Worm (Caenorhabditis elegans): ENCODE results near the gene K04A8.19.

Gene K04A8.19

DNA sequence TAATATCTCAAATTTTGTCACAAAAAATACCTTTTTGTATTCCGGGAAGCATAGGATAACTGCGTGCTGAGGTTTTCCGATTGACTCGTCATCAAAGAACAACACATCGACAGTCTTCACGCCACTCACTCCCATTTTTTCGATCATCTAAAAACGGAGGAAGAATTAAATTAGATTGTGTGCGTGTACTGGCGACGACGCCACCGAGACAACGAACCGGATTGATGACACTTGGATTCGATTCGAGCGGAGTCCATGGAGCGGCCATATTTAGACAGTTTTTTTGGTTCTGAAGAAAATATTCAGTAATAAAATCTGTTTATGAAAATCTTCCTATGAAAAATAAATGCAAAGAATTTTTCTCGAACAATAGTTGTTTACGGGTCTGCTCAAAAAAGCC lies 43.1 kb downstream of the K04A8.19 start, which contains the start of gene ubh-1:
TSS of gene ubh-1 (minus strand) at position 289 of the 400 bp plus-strand sequence.
- TF ChIP-seq zip-11 (GFP tag; IDR thresholded peaks at IDR 0.05) (no peak), spr-1 (tag; optimal IDR thresholded peaks at IDR 0.05) (no peak), mes-2 (tag; optimal IDR thresholded peaks at IDR 0.05; ENCODE audit: poor library complexity, severe bottlenecking) (peak; percentile 25), T26A8.4 (GFP tag; IDR thresholded peaks at IDR 0.05) (peak; percentile 46), mxl-2 (GFP tag; conservative IDR thresholded peaks at IDR 0.05) (no peak), hif-1 (tag; optimal IDR thresholded peaks at IDR 0.05) (no peak), D1046.2 (GFP tag; IDR thresholded peaks at IDR 0.05) (no peak), lin-39 (tag; optimal IDR thresholded peaks at IDR 0.05) (no peak), vab-7 (GFP tag; IDR thresholded peaks at IDR 0.05) (no peak), unc-62 (GFP tag; optimal IDR thresholded peaks at IDR 0.05 in 1 of 2) (peak in 1 of 2 experiments; percentile 96), unc-62 (tag; optimal IDR thresholded peaks at IDR 0.05) (no peak)

DNA sequence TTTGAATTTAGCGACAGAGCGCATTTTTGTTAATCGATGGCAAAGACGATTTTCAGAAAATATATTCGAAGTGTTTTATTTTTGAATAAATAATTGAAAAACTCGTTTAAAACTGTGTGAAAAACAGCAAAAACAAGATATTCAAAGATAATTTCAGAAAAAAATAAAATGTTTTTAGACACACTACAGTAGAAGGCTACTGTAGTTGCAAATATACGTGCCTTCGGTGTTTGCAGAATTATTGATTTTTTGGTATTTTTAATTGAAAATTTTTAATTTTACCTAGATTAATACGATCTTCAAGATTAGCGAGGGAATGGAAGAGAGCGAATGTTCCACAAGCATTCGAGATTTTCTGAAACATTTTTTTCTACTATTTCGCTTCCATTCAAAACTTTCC lies 43.6 kb downstream of the K04A8.19 start:
- TF ChIP-seq lsy-2 (tag; optimal IDR thresholded peaks at IDR 0.05) (peak in 1 of 2 experiments; percentile 44), mxl-3 (GFP tag; optimal IDR thresholded peaks at IDR 0.05) (no peak)

DNA sequence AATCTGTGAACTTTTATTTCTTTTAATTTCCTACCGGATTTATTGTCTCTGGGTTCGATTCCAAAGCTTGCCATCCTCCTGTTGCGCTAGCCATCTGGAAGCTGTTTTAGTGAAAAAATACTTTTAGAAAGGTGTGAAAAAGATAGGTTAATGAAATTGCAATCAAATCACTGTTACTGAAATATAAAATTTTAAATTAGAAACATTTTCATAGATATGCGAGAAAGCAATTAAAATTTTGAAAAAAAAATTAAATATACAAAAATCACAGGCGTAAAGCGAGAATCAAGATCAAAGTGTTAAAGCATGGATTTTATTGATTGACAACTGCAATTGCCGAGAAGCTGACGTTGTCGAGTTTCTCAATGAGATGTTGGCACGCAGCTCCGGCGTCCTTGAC lies 44.5 kb downstream of the K04A8.19 start, which contains the start of gene ubh-2:
TSS of gene ubh-2 (minus strand) at position 101 of the 400 bp plus-strand sequence.
- TF ChIP-seq tag-97 (GFP tag; IDR thresholded peaks at IDR 0.05) (no peak), set-16 (GFP tag; IDR thresholded peaks at IDR 0.05) (no peak), F37D6.2 (tag; optimal IDR thresholded peaks at IDR 0.05) (no peak), dmd-9 (GFP tag; IDR thresholded peaks at IDR 0.05) (no peak), zfp-2 (tag; optimal IDR thresholded peaks at IDR 0.05) (no peak), Y105C5A.15 (GFP tag; IDR thresholded peaks at IDR 0.05) (no peak), mep-1 (tag; optimal IDR thresholded peaks at IDR 0.05) (no peak), nhr-76 (tag; optimal IDR thresholded peaks at IDR 0.05) (no peak), dmd-8 (GFP tag; IDR thresholded peaks at IDR 0.05) (no peak), php-3 (GFP tag; IDR thresholded peaks at IDR 0.05) (no peak), nhr-111 (GFP tag; optimal IDR thresholded peaks at IDR 0.05) (no peak)

DNA sequence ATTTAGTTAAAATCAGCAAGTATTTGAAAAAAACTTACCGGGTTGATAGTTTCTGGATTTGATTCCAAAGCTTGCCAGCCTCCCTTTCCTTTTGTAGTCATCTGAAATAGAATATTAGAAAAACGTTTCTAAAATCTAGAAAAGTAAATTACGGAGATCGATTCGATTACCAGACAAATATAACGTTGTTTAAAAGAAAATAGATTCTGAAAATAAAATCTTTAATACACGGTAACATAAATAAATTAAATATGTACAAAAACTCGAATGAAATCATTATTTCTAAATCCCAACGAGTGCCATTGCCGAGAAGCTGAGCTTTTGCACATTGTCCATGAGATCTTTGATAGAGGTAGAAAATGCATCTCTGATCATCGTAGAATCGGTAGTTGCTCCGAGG lies 45.5 kb downstream of the K04A8.19 start, which contains the start of gene ubh-3:
TSS of gene ubh-3 (minus strand) at position 101 of the 400 bp plus-strand sequence.
- TF ChIP-seq aly-2 (tag; optimal IDR thresholded peaks at IDR 0.05) (no peak), ztf-7 (tag; optimal IDR thresholded peaks at IDR 0.05) (no peak), lin-38 (GFP tag; IDR thresholded peaks at IDR 0.05) (no peak), nhr-41 (GFP tag; IDR thresholded peaks at IDR 0.05) (no peak), nhr-25 (tag; optimal IDR thresholded peaks at IDR 0.05; ENCODE audit: borderline replicate concordance, insufficient read depth) (no peak), egl-27 (tag; optimal IDR thresholded peaks at IDR 0.05) (no peak), nhr-111 (GFP tag; optimal IDR thresholded peaks at IDR 0.05) (no peak), ZK546.5 (tag; optimal IDR thresholded peaks at IDR 0.05) (no peak)

DNA sequence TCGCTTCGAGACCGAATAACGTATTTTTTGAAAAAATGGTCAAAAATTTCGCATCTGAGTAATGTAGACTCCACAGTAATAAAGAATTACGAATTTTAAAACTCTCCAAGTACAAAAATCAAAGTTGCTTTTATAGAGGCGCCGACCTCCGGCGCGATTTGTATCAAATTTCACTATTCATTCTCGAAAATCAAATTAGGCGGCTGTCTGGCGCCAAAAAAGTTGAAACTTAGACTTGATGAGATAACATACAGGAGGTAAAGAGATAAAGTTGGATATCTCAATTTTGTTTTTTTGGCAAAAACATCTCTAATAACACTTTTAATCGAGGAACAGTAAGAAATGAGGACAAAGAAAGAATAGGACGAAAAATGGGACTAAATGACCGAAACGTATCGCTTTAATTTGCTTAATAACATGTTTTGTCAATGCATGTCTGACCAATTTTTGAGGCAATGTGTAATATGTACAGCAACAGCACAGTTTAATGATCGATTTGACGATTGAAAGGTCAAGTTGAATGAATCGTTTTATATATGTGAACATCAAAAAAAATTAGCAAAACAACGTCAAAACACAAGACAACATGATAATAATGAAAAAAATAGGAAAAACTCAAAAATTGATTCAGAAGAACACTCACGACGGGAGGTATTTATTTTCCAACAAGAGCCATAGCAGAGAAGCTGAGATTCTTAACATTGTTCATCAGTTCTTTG lies 47.8 kb downstream of the K04A8.19 start:
- TF ChIP-seq zag-1 (tag; optimal IDR thresholded peaks at IDR 0.05) (no peak), unc-62 (GFP tag; optimal IDR thresholded peaks at IDR 0.05 in 1 of 2) (peak in 1 of 2 experiments; percentile 95), unc-62 (tag; optimal IDR thresholded peaks at IDR 0.05) (no peak), nhr-237 (tag; optimal IDR thresholded peaks at IDR 0.05) (no peak), daf-19 (GFP tag; conservative IDR thresholded peaks at IDR 0.05) (no peak)

Data from whole organism, L4 larva.